Worm (Caenorhabditis elegans): ENCODE measurements around the gene cnc-11.

cnc-11 gene

ce11 chrV:1435106-1435505 is 7.0 kb upstream of the cnc-11 start:
- TF ChIP-seq ets-7 (tag; optimal IDR thresholded peaks at IDR 0.05) (no peak), F13C5.2 (tag; optimal IDR thresholded peaks at IDR 0.05) (no peak), tbx-11 (GFP tag; IDR thresholded peaks at IDR 0.05) (no peak), tra-4 (tag; optimal IDR thresholded peaks at IDR 0.05) (no peak), ceh-36 (tag; optimal IDR thresholded peaks at IDR 0.05) (no peak), hnd-1 (tag; optimal IDR thresholded peaks at IDR 0.05) (no peak), ama-1 (optimal IDR thresholded peaks at IDR 0.05) (no peak), B0310.2 (tag; optimal IDR thresholded peaks at IDR 0.05) (no peak)

ce11 chrV:1438205-1438604 is 3.9 kb upstream of the cnc-11 start:
- no peak for TF ChIP-seq B0310.2 (tag; optimal IDR thresholded peaks at IDR 0.05)
- no peak for TF ChIP-seq scrt-1 (GFP tag; IDR thresholded peaks at IDR 0.05)
- TF ChIP-seq F13C5.2 (tag; optimal IDR thresholded peaks at IDR 0.05): no peak
- TF ChIP-seq tra-4 (tag; optimal IDR thresholded peaks at IDR 0.05): no peak
- TF ChIP-seq hnd-1 (tag; optimal IDR thresholded peaks at IDR 0.05): no peak
- no peak for TF ChIP-seq aly-1 (tag; optimal IDR thresholded peaks at IDR 0.05)
- TF ChIP-seq ceh-13 (GFP tag; optimal IDR thresholded peaks at IDR 0.05): no peak
- no peak for TF ChIP-seq hmg-4 (GFP tag; optimal IDR thresholded peaks at IDR 0.05)
- TF ChIP-seq hmbx-1 (tag; optimal IDR thresholded peaks at IDR 0.05): no peak
- no peak for TF ChIP-seq flt-1 (GFP tag; IDR thresholded peaks at IDR 0.05)
- no peak for TF ChIP-seq ama-1 (optimal IDR thresholded peaks at IDR 0.05)

- TF ChIP-seq ets-7 (tag; optimal IDR thresholded peaks at IDR 0.05) (no peak), pes-1 (GFP tag; IDR thresholded peaks at IDR 0.05) (no peak), B0310.2 (tag; optimal IDR thresholded peaks at IDR 0.05) (no peak), tbx-37 (GFP tag; conservative IDR thresholded peaks at IDR 0.05) (no peak), tbx-11 (GFP tag; IDR thresholded peaks at IDR 0.05) (no peak), sea-1 (GFP tag; conservative IDR thresholded peaks at IDR 0.05) (no peak), flt-1 (GFP tag; IDR thresholded peaks at IDR 0.05) (no peak), ceh-36 (tag; optimal IDR thresholded peaks at IDR 0.05) (no peak), scrt-1 (GFP tag; IDR thresholded peaks at IDR 0.05) (no peak), ama-1 (optimal IDR thresholded peaks at IDR 0.05) (no peak), tra-4 (tag; optimal IDR thresholded peaks at IDR 0.05) (no peak), hmbx-1 (tag; optimal IDR thresholded peaks at IDR 0.05) (no peak), aly-1 (tag; optimal IDR thresholded peaks at IDR 0.05) (no peak), ceh-13 (GFP tag; optimal IDR thresholded peaks at IDR 0.05) (no peak), F13C5.2 (tag; optimal IDR thresholded peaks at IDR 0.05) (no peak), hmg-4 (GFP tag; optimal IDR thresholded peaks at IDR 0.05) (no peak), hnd-1 (tag; optimal IDR thresholded peaks at IDR 0.05) (no peak)
These were observed 3.3 kb upstream of the cnc-11 start, which contains the start of gene R09B5.11 for ce11 chrV:1438832-1439231. R09B5.11 (plus strand) TSS chrV:1439205.

- TF ChIP-seq sea-1 (GFP tag; conservative IDR thresholded peaks at IDR 0.05) (no peak), ets-7 (tag; optimal IDR thresholded peaks at IDR 0.05) (no peak), tbx-11 (GFP tag; IDR thresholded peaks at IDR 0.05) (no peak), tbx-37 (GFP tag; conservative IDR thresholded peaks at IDR 0.05) (no peak), hnd-1 (tag; optimal IDR thresholded peaks at IDR 0.05) (no peak), B0310.2 (tag; optimal IDR thresholded peaks at IDR 0.05) (no peak), F13C5.2 (tag; optimal IDR thresholded peaks at IDR 0.05) (no peak), ceh-36 (tag; optimal IDR thresholded peaks at IDR 0.05) (no peak), pes-1 (GFP tag; IDR thresholded peaks at IDR 0.05) (no peak), hmg-4 (GFP tag; optimal IDR thresholded peaks at IDR 0.05) (no peak)
These were observed 2.0 kb downstream of the cnc-11 start, which contains the start of gene cnc-1 for ce11 chrV:1444180-1444579. cnc-1 (minus strand) TSS chrV:1444280.

ce11 chrV:1445081-1445480 is 2.9 kb downstream of the cnc-11 start, which contains the start of gene cnc-5:
cnc-5 (plus strand) TSS chrV:1445381.
- TF ChIP-seq ets-7 (tag; optimal IDR thresholded peaks at IDR 0.05) (no peak), tbx-37 (GFP tag; conservative IDR thresholded peaks at IDR 0.05) (no peak), scrt-1 (GFP tag; IDR thresholded peaks at IDR 0.05) (no peak), hnd-1 (tag; optimal IDR thresholded peaks at IDR 0.05) (no peak), F13C5.2 (tag; optimal IDR thresholded peaks at IDR 0.05) (no peak), tbx-11 (GFP tag; IDR thresholded peaks at IDR 0.05) (no peak), tra-4 (tag; optimal IDR thresholded peaks at IDR 0.05) (no peak), ama-1 (optimal IDR thresholded peaks at IDR 0.05) (no peak), hmbx-1 (tag; optimal IDR thresholded peaks at IDR 0.05) (no peak), flt-1 (GFP tag; IDR thresholded peaks at IDR 0.05) (no peak), B0310.2 (tag; optimal IDR thresholded peaks at IDR 0.05) (no peak), aly-1 (tag; optimal IDR thresholded peaks at IDR 0.05) (no peak), ceh-13 (GFP tag; optimal IDR thresholded peaks at IDR 0.05) (no peak), sea-1 (GFP tag; conservative IDR thresholded peaks at IDR 0.05) (no peak)

ce11 chrV:1447079-1447478 is 4.9 kb downstream of the cnc-11 start, which contains the start of gene cnc-4:
cnc-4 (plus strand) TSS chrV:1447195.
- TF ChIP-seq hmg-4 (GFP tag; optimal IDR thresholded peaks at IDR 0.05) (no peak), F13C5.2 (tag; optimal IDR thresholded peaks at IDR 0.05) (no peak), tbx-37 (GFP tag; conservative IDR thresholded peaks at IDR 0.05) (no peak), ceh-13 (GFP tag; optimal IDR thresholded peaks at IDR 0.05) (no peak), flt-1 (GFP tag; IDR thresholded peaks at IDR 0.05) (no peak), tbx-11 (GFP tag; IDR thresholded peaks at IDR 0.05) (no peak), scrt-1 (GFP tag; IDR thresholded peaks at IDR 0.05) (no peak), aly-1 (tag; optimal IDR thresholded peaks at IDR 0.05) (no peak), pes-1 (GFP tag; IDR thresholded peaks at IDR 0.05) (no peak), hmbx-1 (tag; optimal IDR thresholded peaks at IDR 0.05) (no peak), tra-4 (tag; optimal IDR thresholded peaks at IDR 0.05) (no peak), ceh-36 (tag; optimal IDR thresholded peaks at IDR 0.05) (no peak), B0310.2 (tag; optimal IDR thresholded peaks at IDR 0.05) (no peak), hnd-1 (tag; optimal IDR thresholded peaks at IDR 0.05) (no peak), sea-1 (GFP tag; conservative IDR thresholded peaks at IDR 0.05) (no peak), ets-7 (tag; optimal IDR thresholded peaks at IDR 0.05) (no peak), ama-1 (optimal IDR thresholded peaks at IDR 0.05) (no peak)

- TF ChIP-seq ceh-13 (GFP tag; optimal IDR thresholded peaks at IDR 0.05): no peak
- TF ChIP-seq hmg-4 (GFP tag; optimal IDR thresholded peaks at IDR 0.05): no peak
These were observed 5.6 kb downstream of the cnc-11 start, which contains the start of gene cnc-3 for ce11 chrV:1447724-1448123. cnc-3 (plus strand) TSS chrV:1448004.
